Fruit fly (Drosophila melanogaster): ENCODE data around the gene RhoGAP92B.
A peak's percentile ranks its signal among the peaks of the same experiment; 100 is the strongest.

The RhoGAP92B gene

DNA sequence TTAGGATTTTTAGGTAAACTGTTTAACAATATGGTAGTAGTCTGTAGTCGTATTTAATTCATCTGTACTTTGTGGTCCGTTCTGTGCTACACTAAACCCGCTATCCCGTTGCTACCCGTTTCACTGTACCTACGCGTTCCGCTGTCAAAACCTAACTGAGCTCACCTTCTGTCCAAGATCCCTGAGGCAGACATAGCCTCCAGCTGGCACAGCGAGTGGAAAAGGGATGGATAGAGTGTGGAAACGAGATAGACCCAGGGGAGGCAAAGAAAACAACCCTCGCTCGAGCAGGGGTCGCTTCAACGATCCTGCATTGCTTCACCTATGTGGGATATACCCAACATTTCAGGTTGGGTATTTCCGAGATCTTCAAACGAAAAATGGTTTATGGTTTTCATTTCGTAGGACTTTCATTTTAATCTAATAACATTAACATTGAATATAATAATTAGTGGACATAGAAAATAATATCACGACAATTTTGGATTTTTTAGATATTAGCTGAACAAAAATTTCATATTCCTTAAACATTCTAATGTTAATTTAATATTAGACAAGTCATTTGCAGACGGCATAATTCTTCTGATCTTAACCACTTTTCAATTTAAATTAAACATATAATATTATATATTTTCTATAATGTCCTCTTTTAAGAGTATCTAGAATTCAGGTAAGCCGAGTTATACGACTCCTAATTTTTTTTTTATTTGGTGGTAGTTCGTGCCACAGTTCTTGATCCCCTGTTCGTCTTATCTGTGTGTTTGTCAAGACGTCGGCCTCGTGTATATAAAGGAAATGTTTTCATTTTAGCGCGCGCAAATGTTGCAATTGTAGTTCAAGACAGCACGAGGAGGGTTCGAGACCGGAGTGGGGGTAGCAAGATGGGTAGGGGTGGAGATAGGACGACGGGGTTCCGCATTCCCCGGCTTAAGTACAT is 30.1 kb downstream of the RhoGAP92B start, which contains the start of gene mira (continued):
- TF ChIP-seq schlank (tag; optimal IDR thresholded peaks at IDR 0.05), result no peak
- TF ChIP-seq B-H2 (GFP tag; optimal IDR thresholded peaks at IDR 0.05), result no peak
- no peak for TF ChIP-seq CG8290 (GFP tag; optimal IDR thresholded peaks at IDR 0.05)
- TF ChIP-seq CG8290 (tag; optimal IDR thresholded peaks at IDR 0.05), result no peak
- no peak for TF ChIP-seq lmd (GFP tag; IDR thresholded peaks at IDR 0.05)
- no peak for TF ChIP-seq CG17359 (tag; optimal IDR thresholded peaks at IDR 0.05)
- TF ChIP-seq zf30C (GFP tag; optimal IDR thresholded peaks at IDR 0.05), result no peak
- no peak for TF ChIP-seq chinmo (GFP tag; IDR thresholded peaks at IDR 0.05; ENCODE audit: partially characterized antibody)
- TF ChIP-seq lbe (GFP tag; optimal IDR thresholded peaks at IDR 0.05), result no peak
- no peak for TF ChIP-seq CG6854 (GFP tag; optimal IDR thresholded peaks at IDR 0.05)
- peak; percentile 41; the same call in 1 of the 2 replicates for TF ChIP-seq seq (GFP tag; IDR thresholded peaks at IDR 0.05)
- peak; percentile 22 for TF ChIP-seq nerfin-1 (tag; optimal IDR thresholded peaks at IDR 0.05)
- peak; percentile 5 for TF ChIP-seq Usf (GFP tag; optimal IDR thresholded peaks at IDR 0.05)
- TF ChIP-seq jigr1 (GFP tag; IDR thresholded peaks at IDR 0.05), result no peak
- no peak for TF ChIP-seq CG5180 (GFP tag; optimal IDR thresholded peaks at IDR 0.05)
- no peak for TF ChIP-seq ap (GFP tag; IDR thresholded peaks at IDR 0.05)
- no peak for TF ChIP-seq Stat92E (GFP tag; optimal IDR thresholded peaks at IDR 0.05)
- TF ChIP-seq twi (tag; optimal IDR thresholded peaks at IDR 0.05), result peak; percentile 83
- TF ChIP-seq danr (GFP tag; IDR thresholded peaks at IDR 0.05), result no peak
- no peak for TF ChIP-seq CG1529 (GFP tag; optimal IDR thresholded peaks at IDR 0.05)
- TF ChIP-seq bsh (GFP tag; optimal IDR thresholded peaks at IDR 0.05), result no peak
- no peak for TF ChIP-seq ind (GFP tag; optimal IDR thresholded peaks at IDR 0.05)
- no peak for TF ChIP-seq sr (GFP tag; IDR thresholded peaks at IDR 0.05)
- no peak for TF ChIP-seq CG7928 (GFP tag; optimal IDR thresholded peaks at IDR 0.05)
- no peak for TF ChIP-seq Blimp-1 (GFP tag; optimal IDR thresholded peaks at IDR 0.05)
- TF ChIP-seq CG9817 (tag; optimal IDR thresholded peaks at IDR 0.05), result no peak
- no peak for TF ChIP-seq fd96Cb (tag; optimal IDR thresholded peaks at IDR 0.05)
- no peak for TF ChIP-seq CG14050 (GFP tag; IDR thresholded peaks at IDR 0.05)
- TF ChIP-seq CG17361 (GFP tag; IDR thresholded peaks at IDR 0.05), result peak; percentile 20; the same call in 1 of the 3 replicates
- no peak for TF ChIP-seq Bdp1 (GFP tag; optimal IDR thresholded peaks at IDR 0.05)
- no peak for TF ChIP-seq slou (GFP tag; optimal IDR thresholded peaks at IDR 0.05)
- TF ChIP-seq CG33213 (GFP tag; optimal IDR thresholded peaks at IDR 0.05), result no peak
- TF ChIP-seq CG9609 (GFP tag; optimal IDR thresholded peaks at IDR 0.05), result no peak
- TF ChIP-seq odd (GFP tag; optimal IDR thresholded peaks at IDR 0.05), result no peak
- TF ChIP-seq Atf3 (GFP tag; optimal IDR thresholded peaks at IDR 0.05), result no peak
- TF ChIP-seq zen2 (GFP tag; IDR thresholded peaks at IDR 0.05; ENCODE audit: partially characterized antibody), result no peak
- peak; percentile 10 for TF ChIP-seq Jarid2 (GFP tag; optimal IDR thresholded peaks at IDR 0.05)
- TF ChIP-seq CkIIα-i1 (GFP tag; IDR thresholded peaks at IDR 0.05), result no peak
- TF ChIP-seq Sry-β (GFP tag; optimal IDR thresholded peaks at IDR 0.05), result no peak
- no peak for TF ChIP-seq CrebB (tag; optimal IDR thresholded peaks at IDR 0.05)
- no peak for TF ChIP-seq CG8359 (GFP tag; optimal IDR thresholded peaks at IDR 0.05; ENCODE audit: borderline replicate concordance)
- no peak for TF ChIP-seq pfk (GFP tag; optimal IDR thresholded peaks at IDR 0.05)
- TF ChIP-seq tin (GFP tag; optimal IDR thresholded peaks at IDR 0.05), result no peak
- TF ChIP-seq oc (tag; optimal IDR thresholded peaks at IDR 0.05), result no peak
- no peak for TF ChIP-seq CTCF (GFP tag; optimal IDR thresholded peaks at IDR 0.05)
- no peak for TF ChIP-seq CG12942 (GFP tag; optimal IDR thresholded peaks at IDR 0.05)
- peak in 1 of 3 experiments; percentile 78 for TF ChIP-seq lola (GFP tag; optimal IDR thresholded peaks at IDR 0.05)
- TF ChIP-seq CG2678 (tag; optimal IDR thresholded peaks at IDR 0.05), result no peak
- no peak for TF ChIP-seq CG34422 (GFP tag; IDR thresholded peaks at IDR 0.05)

All from whole organism, embryonic.